Fruit fly (Drosophila melanogaster) whole organism, embryonic: ENCODE data around the gene CG8891.

Experiments used
- B-H2 ChIP-seq: fragments of 200-800 bp; sonication (Bioruptor generic); optimal IDR thresholded peaks from 2 replicates; lab custom pipeline; 2018; ENCODE audit warnings: missing biosample characterization, mild to moderate bottlenecking, missing genetic modification characterization
- CG11695 ChIP-seq: fragments of 200-800 bp; sonication (Bioruptor generic); IDR thresholded peaks from 3 replicates; pipeline ENCODE4 v1.3.6; 2022; ENCODE audit warnings: missing biosample characterization, missing genetic modification characterization
- CG13287 ChIP-seq: fragments of 200-800 bp; sonication (Bioruptor generic); IDR thresholded peaks from 2 replicates; pipeline ENCODE4 v1.3.6; 2022; ENCODE audit warnings: missing biosample characterization, missing genetic modification characterization; ENCODE audit not compliant: partially characterized antibody
- CG2120 ChIP-seq: fragments of 200-800 bp; sonication (Bioruptor generic); optimal IDR thresholded peaks from 3 replicates; lab custom pipeline; 2016; ENCODE audit warnings: missing biosample characterization, missing genetic modification characterization
- CG2202 ChIP-seq: fragments of 200-800 bp; sonication (Bioruptor generic); optimal IDR thresholded peaks from 2 replicates; lab custom pipeline; 2018; ENCODE audit warnings: missing biosample characterization, mild to moderate bottlenecking, missing genetic modification characterization
- CG2678 ChIP-seq: fragments of 200-800 bp; sonication (Bioruptor generic); optimal IDR thresholded peaks from 3 replicates; lab custom pipeline; 2019; ENCODE audit warnings: missing biosample characterization, mild to moderate bottlenecking, missing genetic modification characterization, moderate library complexity
- CG2712 ChIP-seq: fragments of 200-800 bp; optimal IDR thresholded peaks from 3 replicates; lab custom pipeline; 2019; ENCODE audit warnings: missing biosample characterization, mild to moderate bottlenecking, missing genetic modification characterization, moderate library complexity
- CG2875 ChIP-seq: fragments of 200-800 bp; sonication (Bioruptor generic); optimal IDR thresholded peaks from 2 replicates; lab custom pipeline; 2017; ENCODE audit warnings: missing biosample characterization, mild to moderate bottlenecking, missing genetic modification characterization, missing genetic modification reagents
- CG3281 ChIP-seq: fragments of 200-800 bp; sonication (Bioruptor generic); optimal IDR thresholded peaks from 3 replicates; lab custom pipeline; 2017; ENCODE audit warnings: missing biosample characterization, mild to moderate bottlenecking, missing genetic modification characterization
- CG34422 ChIP-seq: fragments of 200-800 bp; sonication (Bioruptor generic); IDR thresholded peaks from 3 replicates; pipeline ENCODE4 v1.3.6; 2022; ENCODE audit warnings: missing biosample characterization, missing genetic modification characterization
- CG3838 ChIP-seq: fragments of 200-800 bp; sonication (Bioruptor generic); optimal IDR thresholded peaks from 3 replicates; lab custom pipeline; 2016; ENCODE audit warnings: missing biosample characterization, missing genetic modification characterization
- CG5245 ChIP-seq: fragments of 200-800 bp; sonication (Bioruptor generic); optimal IDR thresholded peaks from 3 replicates; lab custom pipeline; 2016; ENCODE audit warnings: missing biosample characterization, missing genetic modification characterization
- CG6683 ChIP-seq: fragments of 200-800 bp; sonication (Bioruptor generic); optimal IDR thresholded peaks from 2 replicates; lab custom pipeline; 2017; ENCODE audit warnings: missing biosample characterization, mild to moderate bottlenecking, missing genetic modification characterization, missing genetic modification reagents
- CG6791 ChIP-seq: fragments of 200-800 bp; sonication (Bioruptor generic); IDR thresholded peaks from 3 replicates; pipeline ENCODE4 v1.3.6; 2022; ENCODE audit warnings: missing biosample characterization, missing genetic modification characterization; ENCODE audit not compliant: partially characterized antibody
- CG7556 ChIP-seq: fragments of 200-800 bp; sonication (Bioruptor generic); optimal IDR thresholded peaks from 2 replicates; lab custom pipeline; 2017; ENCODE audit warnings: missing biosample characterization, mild to moderate bottlenecking, missing genetic modification characterization
- CG8359 ChIP-seq: fragments of 200-800 bp; sonication (Bioruptor generic); optimal IDR thresholded peaks from 2 replicates; lab custom pipeline; 2017; ENCODE audit warnings: missing biosample characterization, mild to moderate bottlenecking, missing genetic modification characterization, borderline replicate concordance
- CG9215 ChIP-seq: fragments of 200-800 bp; sonication (Bioruptor generic); IDR thresholded peaks from 2 replicates; pipeline ENCODE4 v1.3.6; 2022; ENCODE audit warnings: missing biosample characterization, missing genetic modification characterization
- CG9797 ChIP-seq: fragments of 200-800 bp; sonication (Bioruptor generic); optimal IDR thresholded peaks from 3 replicates; lab custom pipeline; 2018; ENCODE audit warnings: missing biosample characterization, mild to moderate bottlenecking, missing genetic modification characterization
- CG9932 ChIP-seq: fragments of 200-800 bp; sonication (Bioruptor generic); IDR thresholded peaks from 2 replicates; pipeline ENCODE4 v1.3.6; 2022; ENCODE audit warnings: missing biosample characterization, missing genetic modification characterization
- Drgx ChIP-seq: fragments of 200-800 bp; sonication (Bioruptor generic); IDR thresholded peaks from 2 replicates; pipeline ENCODE4 v1.3.6; 2022; ENCODE audit warnings: missing biosample characterization, missing genetic modification characterization
- Hr78 ChIP-seq, 2 experiments: fragments of 200-800 bp in 1 of 2; fragments of >200 bp in 1 of 2; sonication (Bioruptor generic) in 1 of 2; optimal IDR thresholded peaks; 2 replicates each; lab custom pipeline; 2017 to 2019; ENCODE audit warnings: missing biosample characterization in 2 of 2, missing genetic modification characterization in 2 of 2, mild to moderate bottlenecking in 1 of 2, moderate library complexity in 1 of 2
- Meics ChIP-seq: fragments of 200-800 bp; sonication (Bioruptor generic); optimal IDR thresholded peaks from 2 replicates; lab custom pipeline; 2017; ENCODE audit warnings: missing biosample characterization, mild to moderate bottlenecking, missing genetic modification characterization
- Pdp1 ChIP-seq, 2 experiments: fragments of 200-800 bp; sonication (Bioruptor generic); optimal IDR thresholded peaks; 3 replicates each; lab custom pipeline; 2016; ENCODE audit warnings: missing biosample characterization in 2 of 2, missing genetic modification characterization in 2 of 2, mild to moderate bottlenecking in 1 of 2, moderate library complexity in 1 of 2
- Rfx ChIP-seq: fragments of 200-800 bp; sonication (Bioruptor generic); IDR thresholded peaks from 2 replicates; pipeline ENCODE4 v1.3.6; 2022; ENCODE audit warnings: missing biosample characterization, missing genetic modification characterization
- Rx ChIP-seq: fragments of 200-800 bp; sonication (Bioruptor generic); IDR thresholded peaks from 2 replicates; pipeline ENCODE4 v1.3.6; 2022; ENCODE audit warnings: missing biosample characterization, missing genetic modification characterization
- Side ChIP-seq: fragments of 200-800 bp; sonication (Bioruptor generic); optimal IDR thresholded peaks from 2 replicates; lab custom pipeline; 2016; ENCODE audit warnings: missing biosample characterization, missing genetic modification characterization
- Tbp ChIP-seq: fragments of >200 bp; optimal IDR thresholded peaks from 2 replicates; lab custom pipeline; 2018; ENCODE audit warnings: missing biosample characterization, missing genetic modification characterization
- amos ChIP-seq: fragments of 200-800 bp; sonication (Bioruptor generic); IDR thresholded peaks from 2 replicates; pipeline ENCODE4 v1.3.6; 2022; ENCODE audit warnings: missing biosample characterization, missing genetic modification characterization; ENCODE audit not compliant: partially characterized antibody
- chinmo ChIP-seq: fragments of 200-800 bp; sonication (Bioruptor generic); IDR thresholded peaks from 4 replicates; pipeline ENCODE4 v1.3.6; 2022; ENCODE audit warnings: missing biosample characterization, missing genetic modification characterization; ENCODE audit not compliant: partially characterized antibody
- cwo ChIP-seq: fragments of 200-800 bp; sonication (Bioruptor generic); optimal IDR thresholded peaks from 3 replicates; lab custom pipeline; 2017; ENCODE audit warnings: missing biosample characterization, missing genetic modification characterization, mild to moderate bottlenecking, moderate library complexity, missing genetic modification reagents
- grau ChIP-seq: fragments of 200-800 bp; optimal IDR thresholded peaks from 3 replicates; lab custom pipeline; 2019; ENCODE audit warnings: missing biosample characterization, mild to moderate bottlenecking, missing genetic modification characterization, moderate library complexity
- lab ChIP-seq: fragments of 200-800 bp; sonication (Bioruptor generic); optimal IDR thresholded peaks from 3 replicates; lab custom pipeline; 2017; ENCODE audit warnings: missing biosample characterization, missing genetic modification characterization, mild to moderate bottlenecking, moderate library complexity, missing genetic modification reagents
- salm ChIP-seq: fragments of 200-800 bp; sonication (Bioruptor generic); optimal IDR thresholded peaks from 2 replicates; lab custom pipeline; 2018; ENCODE audit warnings: missing biosample characterization, mild to moderate bottlenecking, missing genetic modification characterization
- sens ChIP-seq: fragments of 200-800 bp; sonication (Bioruptor generic); peaks from one replicate; lab custom pipeline; 2016; ENCODE audit warnings: missing biosample characterization, missing genetic modification characterization
- slbo ChIP-seq: fragments of 200-800 bp; sonication (Bioruptor generic); IDR thresholded peaks from 2 replicates; pipeline ENCODE4 v1.3.6; 2022; ENCODE audit warnings: missing biosample characterization, missing genetic modification characterization
- sr ChIP-seq: fragments of 200-800 bp; sonication (Bioruptor generic); IDR thresholded peaks from 3 replicates; pipeline ENCODE4 v1.3.6; 2022; ENCODE audit warnings: missing biosample characterization, missing genetic modification characterization
- trem ChIP-seq: fragments of 200-800 bp; optimal IDR thresholded peaks from 3 replicates; lab custom pipeline; 2019; ENCODE audit warnings: missing biosample characterization, mild to moderate bottlenecking, missing genetic modification characterization, moderate library complexity
- z ChIP-seq: fragments of 200-800 bp; sonication (Bioruptor generic); IDR thresholded peaks from 3 replicates; pipeline ENCODE4 v1.3.6; 2022; ENCODE audit warnings: missing biosample characterization, missing genetic modification characterization

CG8891 gene

DNA sequence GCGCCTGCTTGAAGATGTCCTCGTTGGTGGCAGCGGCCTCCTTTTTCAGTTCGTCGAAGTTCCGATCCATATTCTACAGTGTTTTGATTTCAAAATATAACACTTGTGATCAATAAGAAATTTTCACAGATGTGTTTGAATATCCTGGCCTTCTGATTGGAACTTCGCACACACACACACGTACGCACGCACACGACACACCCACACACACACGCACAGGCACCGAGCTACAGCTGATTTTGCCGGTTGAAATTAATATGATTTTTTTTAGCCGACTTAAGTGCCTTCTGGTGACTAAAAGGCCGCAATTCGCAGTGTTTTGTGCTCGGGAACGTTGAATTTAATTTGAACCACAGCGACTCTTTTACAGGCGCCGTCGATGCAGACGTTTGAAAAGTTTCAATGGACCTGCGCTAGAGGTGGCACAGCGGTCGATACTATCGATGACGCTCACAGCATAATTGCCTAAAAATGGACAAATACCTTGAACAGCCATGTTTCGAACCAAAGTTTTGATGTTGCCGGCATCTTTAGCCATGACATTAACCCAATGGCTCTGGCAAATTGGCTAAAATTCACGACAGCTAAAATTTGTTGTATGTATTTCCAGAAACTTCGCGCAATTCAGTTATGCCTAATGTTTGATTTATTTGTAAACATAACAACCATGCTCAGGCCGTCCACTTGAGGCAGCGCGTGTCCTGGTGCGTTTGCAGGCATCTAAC is 30.3 kb upstream of the CG8891 start, which contains the start of gene Rtnl1 (continued):
- TF ChIP-seq B-H2 (GFP tag; lab: Kevin White, UChicago) = peak; percentile 26
- no peak for TF ChIP-seq CG9215 (GFP tag; lab: Robert Waterston, UW)
- TF ChIP-seq Tbp (GFP tag; lab: Kevin White, UChicago) = peak; percentile 44
- peak; percentile 96 for TF ChIP-seq amos (GFP tag; lab: Robert Waterston, UW)
- peak; percentile 81 for TF ChIP-seq trem

- peak; percentile 40; the same call in 1 of the 2 replicates for TF ChIP-seq slbo (GFP tag; lab: Robert Waterston, UW)
- peak; percentile 24 for TF ChIP-seq CG2120 (GFP tag; lab: Kevin White, UChicago)
- TF ChIP-seq grau (tag; lab: Kevin White, UChicago) = peak; percentile 65
- 0 out of 3 replicates have a peak, but pooled peaks have one; percentile 18 for TF ChIP-seq CG11695 (GFP tag; lab: Robert Waterston, UW)
- TF ChIP-seq Rfx = peak; percentile 8; the same call in 1 of the 2 replicates
- TF ChIP-seq Pdp1 (GFP tag; optimal IDR thresholded peaks at IDR 0.05; lab: Kevin White, UChicago) = peak in 1 of 2 experiments; percentile 43
- no peak for TF ChIP-seq CG13287 (GFP tag; lab: Robert Waterston, UW)
- no peak for TF ChIP-seq CG34422 (GFP tag; lab: Robert Waterston, UW)
- 0 out of 2 replicates have a peak, but pooled peaks have one; percentile 9 for TF ChIP-seq Drgx (GFP tag; lab: Robert Waterston, UW)
- TF ChIP-seq Meics (GFP tag; lab: Kevin White, UChicago) = peak; percentile 7
- peak; percentile 20 for TF ChIP-seq CG3281 (GFP tag; lab: Kevin White, UChicago)
- no peak for TF ChIP-seq CG9797
- no peak for TF ChIP-seq CG6683 (GFP tag; lab: Kevin White, UChicago)
- TF ChIP-seq sens (GFP tag; lab: Kevin White, UChicago) = peak; percentile 17
- TF ChIP-seq CG8359 (GFP tag; lab: Kevin White, UChicago) = no peak
- peak; percentile 21 for TF ChIP-seq lab (GFP tag; lab: Kevin White, UChicago)
- no peak for TF ChIP-seq CG5245 (GFP tag; lab: Kevin White, UChicago)
- peak; percentile 14 for TF ChIP-seq cwo (GFP tag; lab: Kevin White, UChicago)
- TF ChIP-seq CG9932 (GFP tag; lab: Robert Waterston, UW) = peak; percentile 20; the same call in 1 of the 2 replicates
- TF ChIP-seq CG2678 (tag; lab: Kevin White, UChicago) = peak; percentile 29
Observed at dm6 chr2L:5007256-5007655, 28.1 kb upstream of the CG8891 start.

dm6 chr2L:5006323-5006722 is 27.1 kb upstream of the CG8891 start:
- peak; percentile 24; the same call in 1 of the 3 replicates for TF ChIP-seq sr
- TF ChIP-seq CG2202 (tag; lab: Kevin White, UChicago) = no peak
- TF ChIP-seq sens (GFP tag; lab: Kevin White, UChicago) = peak; percentile 55

DNA sequence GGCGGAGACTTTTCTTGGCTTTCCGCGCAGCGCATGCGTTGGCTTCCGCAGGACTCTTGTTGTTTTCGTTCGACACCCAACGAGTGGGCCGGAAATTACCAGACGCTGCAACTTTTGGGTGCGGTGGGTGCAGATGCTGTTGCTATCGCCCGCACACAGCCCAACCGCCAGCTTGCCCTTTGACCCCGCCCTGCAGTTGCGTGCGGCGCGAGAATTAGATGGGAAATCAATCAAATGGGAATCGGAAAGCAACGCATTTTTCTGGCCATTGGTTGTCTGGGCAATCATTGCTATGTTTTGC is 26.2 kb upstream of the CG8891 start:
- TF ChIP-seq CG2875 (GFP tag; lab: Kevin White, UChicago) (no peak), Pdp1 (GFP tag; optimal IDR thresholded peaks at IDR 0.05; lab: Kevin White, UChicago) (no peak), chinmo (GFP tag; lab: Robert Waterston, UW) (0 out of 4 replicates have a peak, but pooled peaks have one; percentile 52), CG5245 (GFP tag; lab: Kevin White, UChicago) (no peak), CG2712 (tag; lab: Kevin White, UChicago) (no peak), Hr78 (GFP tag; optimal IDR thresholded peaks at IDR 0.05; lab: Kevin White, UChicago) (peak in 1 of 2 experiments; percentile 89), trem (no peak), CG3838 (no peak), Side (GFP tag; lab: Kevin White, UChicago) (no peak), CG6791 (GFP tag; lab: Robert Waterston, UW) (0 out of 3 replicates have a peak, but pooled peaks have one; percentile 26), salm (tag; lab: Kevin White, UChicago) (no peak), Rx (GFP tag; lab: Robert Waterston, UW) (no peak), z (0 out of 3 replicates have a peak, but pooled peaks have one; percentile 24), CG7556 (GFP tag; lab: Kevin White, UChicago) (no peak)
